Worm (Caenorhabditis elegans): ENCODE measurements around the gene sdf-9.

sdf-9 gene

DNA sequence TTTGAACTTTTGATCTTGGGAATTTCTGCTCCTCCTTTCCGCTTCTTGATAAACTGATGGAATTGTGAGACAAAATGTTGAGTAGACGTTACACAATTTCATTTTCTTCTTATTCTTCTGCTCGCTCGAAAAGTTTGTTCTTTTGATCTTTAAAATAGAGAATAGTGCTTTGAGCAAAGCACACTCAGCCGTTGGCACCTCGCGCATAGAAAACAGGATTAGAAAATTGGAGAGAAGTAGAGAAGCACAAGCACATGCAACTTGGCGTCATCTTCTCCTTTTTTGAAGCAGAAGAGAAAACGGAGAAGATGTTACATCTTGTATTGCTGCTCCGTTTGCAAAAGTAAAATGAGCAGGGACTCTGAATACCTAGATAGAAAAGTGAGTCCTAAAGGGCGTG is 15.8 kb upstream of the sdf-9 start:
- TF ChIP-seq tra-1 (GFP tag; IDR thresholded peaks at IDR 0.05) (no peak), lin-1 (GFP tag; IDR thresholded peaks at IDR 0.05) (no peak), daf-16 (GFP tag; optimal IDR thresholded peaks at IDR 0.05) (no peak), daf-16 (tag; optimal IDR thresholded peaks at IDR 0.05) (peak; percentile 25), duxl-1 (tag; optimal IDR thresholded peaks at IDR 0.05; ENCODE audit: poor library complexity) (peak; percentile 17), set-16 (GFP tag; IDR thresholded peaks at IDR 0.05) (no peak), nhr-102 (tag; optimal IDR thresholded peaks at IDR 0.05) (no peak), snpc-1.2 (GFP tag; IDR thresholded peaks at IDR 0.05) (no peak), Y5F2A.4 (GFP tag; optimal IDR thresholded peaks at IDR 0.05) (no peak), nhr-25 (tag; optimal IDR thresholded peaks at IDR 0.05; ENCODE audit: borderline replicate concordance, insufficient read depth) (no peak), tag-97 (GFP tag; IDR thresholded peaks at IDR 0.05) (no peak), egl-43 (GFP tag; IDR thresholded peaks at IDR 0.05) (no peak), skn-1 (tag; optimal IDR thresholded peaks at IDR 0.05) (no peak), zag-1 (tag; optimal IDR thresholded peaks at IDR 0.05) (no peak), F10B5.3 (tag; optimal IDR thresholded peaks at IDR 0.05) (no peak), spr-3 (GFP tag; optimal IDR thresholded peaks at IDR 0.05) (no peak), mxl-2 (GFP tag; conservative IDR thresholded peaks at IDR 0.05) (no peak), lir-3 (tag; optimal IDR thresholded peaks at IDR 0.05) (no peak), F44E2.7 (GFP tag; IDR thresholded peaks at IDR 0.05) (no peak), dmd-8 (GFP tag; IDR thresholded peaks at IDR 0.05) (no peak), dmd-9 (GFP tag; IDR thresholded peaks at IDR 0.05) (no peak), mxl-3 (GFP tag; optimal IDR thresholded peaks at IDR 0.05) (no peak), nhr-111 (GFP tag; optimal IDR thresholded peaks at IDR 0.05) (no peak), R02D3.7 (tag; optimal IDR thresholded peaks at IDR 0.05) (no peak), ceh-32 (tag; optimal IDR thresholded peaks at IDR 0.05; ENCODE audit: poor library complexity) (no peak), Y75B8A.6 (GFP tag; IDR thresholded peaks at IDR 0.05) (no peak), lin-29 (GFP tag; IDR thresholded peaks at IDR 0.05) (no peak), Y105C5A.15 (GFP tag; IDR thresholded peaks at IDR 0.05) (no peak), pqm-1 (tag; optimal IDR thresholded peaks at IDR 0.05) (no peak), arid-1 (GFP tag; conservative IDR thresholded peaks at IDR 0.05) (0 out of 2 replicates have a peak, but pooled peaks have one; percentile 10), sdz-12 (GFP tag; optimal IDR thresholded peaks at IDR 0.05) (no peak), ztf-11 (tag; optimal IDR thresholded peaks at IDR 0.05) (no peak), nhr-48 (tag; optimal IDR thresholded peaks at IDR 0.05) (peak; percentile 40), nhr-237 (tag; optimal IDR thresholded peaks at IDR 0.05) (no peak), saeg-2 (GFP tag; IDR thresholded peaks at IDR 0.05) (no peak), lsy-2 (tag; optimal IDR thresholded peaks at IDR 0.05) (peak; percentile 24 to 74), ztf-7 (tag; optimal IDR thresholded peaks at IDR 0.05) (no peak), nhr-42 (GFP tag; IDR thresholded peaks at IDR 0.05) (no peak), hmg-1.1 (GFP tag; IDR thresholded peaks at IDR 0.05) (peak; percentile 55; the same call in 1 of the 2 replicates), F37D6.2 (tag; optimal IDR thresholded peaks at IDR 0.05) (peak; percentile 39), ces-1 (GFP tag; optimal IDR thresholded peaks at IDR 0.05) (peak; percentile 94), nhr-10 (tag; optimal IDR thresholded peaks at IDR 0.05) (no peak), aha-1 (tag) (peak; percentile 82), T20F7.1 (GFP tag; optimal IDR thresholded peaks at IDR 0.05) (peak; percentile 15), php-3 (GFP tag; IDR thresholded peaks at IDR 0.05) (no peak), unc-62 (GFP tag; optimal IDR thresholded peaks at IDR 0.05 in 1 of 2) (peak in 1 of 2 experiments; percentile 52), unc-62 (tag; optimal IDR thresholded peaks at IDR 0.05) (no peak), attf-4 (tag; optimal IDR thresholded peaks at IDR 0.05) (no peak), pha-4 (GFP tag; IDR thresholded peaks at IDR 0.05) (no peak), pha-4 (tag; optimal IDR thresholded peaks at IDR 0.05) (no peak), lin-15B (tag; optimal IDR thresholded peaks at IDR 0.05) (no peak), ceh-28 (tag; optimal IDR thresholded peaks at IDR 0.05) (no peak), D1046.2 (GFP tag; IDR thresholded peaks at IDR 0.05) (no peak)
